Fruit fly (Drosophila melanogaster) whole organism, wandering third instar larva: ENCODE measurements around the gene CG6195.

Source experiments
- Abd-B ChIP-seq: fragments of >200 bp; optimal IDR thresholded peaks from 2 replicates; lab custom pipeline; 2017; ENCODE audit warnings: missing biosample characterization, missing genetic modification characterization
- HLH106 ChIP-seq: fragments of 200-800 bp; optimal IDR thresholded peaks from 3 replicates; lab custom pipeline; 2019; ENCODE audit warnings: missing biosample characterization, mild to moderate bottlenecking, missing genetic modification characterization, moderate library complexity
- Hr78 ChIP-seq: fragments of >200 bp; optimal IDR thresholded peaks from 2 replicates; lab custom pipeline; 2017; ENCODE audit warnings: missing biosample characterization, missing genetic modification characterization
- Jra ChIP-seq: sonication (Bioruptor generic); optimal IDR thresholded peaks from 2 replicates; lab custom pipeline; 2016; ENCODE audit warnings: missing biosample characterization, missing genetic modification characterization
- br ChIP-seq: fragments of 200-800 bp; sonication (Bioruptor generic); optimal IDR thresholded peaks from 2 replicates; lab custom pipeline; 2016; ENCODE audit warnings: missing biosample characterization, missing genetic modification characterization
- jim ChIP-seq: fragments of 175-275, 200-325 bp; sonication (Bioruptor generic); optimal IDR thresholded peaks from 2 replicates; lab custom pipeline; 2016; ENCODE audit warnings: missing biosample characterization, mild to moderate bottlenecking, missing genetic modification characterization
- psq ChIP-seq: fragments of 200-800 bp; sonication (Bioruptor generic); optimal IDR thresholded peaks from 3 replicates; lab custom pipeline; 2017; ENCODE audit warnings: missing biosample characterization, mild to moderate bottlenecking, missing genetic modification characterization, moderate library complexity
- usp ChIP-seq: fragments of >200 bp; optimal IDR thresholded peaks from 2 replicates; lab custom pipeline; 2017; ENCODE audit warnings: missing biosample characterization, missing genetic modification characterization

dm6 chr3R:19638004-19638403 is 10.2 kb downstream of the CG6195 start:
- no peak for TF ChIP-seq br (GFP tag; lab: Kevin White, UChicago)
- no peak for TF ChIP-seq jim (GFP tag; lab: Kevin White, UChicago)
- no peak for TF ChIP-seq HLH106 (tag; lab: Kevin White, UChicago)
- TF ChIP-seq Jra (GFP tag; lab: Kevin White, UChicago) = no peak
- TF ChIP-seq psq (GFP tag; lab: Kevin White, UChicago) = no peak
- TF ChIP-seq usp (GFP tag; lab: Kevin White, UChicago) = no peak
- no peak for TF ChIP-seq Abd-B
- no peak for TF ChIP-seq Hr78 (GFP tag; lab: Kevin White, UChicago)
